Worm (Caenorhabditis elegans) whole organism, L1 larva: ENCODE results near the gene clc-3.

ENCODE experiments used
- aly-2 ChIP-seq: fragments of 150-350 bp; optimal IDR thresholded peaks from 2 replicates; lab custom pipeline; 2014; ENCODE audit warnings: missing biosample characterization, missing genetic modification characterization
- blmp-1 ChIP-seq: fragments of 150-350 bp; optimal IDR thresholded peaks from 2 replicates; lab custom pipeline; 2014; ENCODE audit warnings: missing biosample characterization, missing genetic modification characterization
- egl-27 ChIP-seq, 2 experiments: fragments of 150-350 bp in 1 of 2; sonication (generic microtip); optimal IDR thresholded peaks; 3 replicates each; lab custom pipeline; 2017 to 2018; ENCODE audit warnings: missing biosample characterization in 2 of 2, missing genetic modification characterization in 2 of 2, missing genetic modification reagents in 2 of 2
- elt-3 ChIP-seq, 6 experiments: fragments of 150-350 bp in 1 of 6; sonication (generic microtip); optimal IDR thresholded peaks; 2 replicates each; lab custom pipeline; 2017 to 2018; ENCODE audit warnings: missing biosample characterization in 6 of 6, missing genetic modification characterization in 6 of 6, inconsistent platforms in 1 of 6
- fkh-10 ChIP-seq: sonication (generic microtip); optimal IDR thresholded peaks from 2 replicates; lab custom pipeline; 2017; ENCODE audit warnings: missing biosample characterization, missing genetic modification reagents, missing genetic modification characterization
- fkh-8 ChIP-seq: sonication (generic microtip); optimal IDR thresholded peaks from 2 replicates; lab custom pipeline; 2016; ENCODE audit warnings: mild to moderate bottlenecking, missing genetic modification characterization, missing compliant biosample characterization
- lin-13 ChIP-seq: fragments of 150-350 bp; optimal IDR thresholded peaks from 2 replicates; lab custom pipeline; 2014; ENCODE audit warnings: missing biosample characterization, missing genetic modification reagents, missing genetic modification characterization
- mdl-1 ChIP-seq, 2 experiments: fragments of 150-350 bp; optimal IDR thresholded peaks; 2 replicates each; lab custom pipeline; 2014 to 2017; ENCODE audit warnings: missing biosample characterization in 2 of 2, missing genetic modification characterization in 2 of 2, inconsistent platforms in 1 of 2
- nhr-11 ChIP-seq: fragments of 150-350 bp; optimal IDR thresholded peaks from 2 replicates; lab custom pipeline; 2014; ENCODE audit warnings: missing biosample characterization, missing genetic modification characterization
- nhr-237 ChIP-seq: fragments of 150-350 bp; optimal IDR thresholded peaks from 2 replicates; lab custom pipeline; 2014; ENCODE audit warnings: missing biosample characterization, missing genetic modification characterization
- sup-37 ChIP-seq: fragments of 200-800 bp; sonication (Bioruptor generic); optimal IDR thresholded peaks from 2 replicates; lab custom pipeline; 2018; ENCODE audit warnings: mild to moderate bottlenecking, missing genetic modification characterization, missing compliant biosample characterization

DNA sequence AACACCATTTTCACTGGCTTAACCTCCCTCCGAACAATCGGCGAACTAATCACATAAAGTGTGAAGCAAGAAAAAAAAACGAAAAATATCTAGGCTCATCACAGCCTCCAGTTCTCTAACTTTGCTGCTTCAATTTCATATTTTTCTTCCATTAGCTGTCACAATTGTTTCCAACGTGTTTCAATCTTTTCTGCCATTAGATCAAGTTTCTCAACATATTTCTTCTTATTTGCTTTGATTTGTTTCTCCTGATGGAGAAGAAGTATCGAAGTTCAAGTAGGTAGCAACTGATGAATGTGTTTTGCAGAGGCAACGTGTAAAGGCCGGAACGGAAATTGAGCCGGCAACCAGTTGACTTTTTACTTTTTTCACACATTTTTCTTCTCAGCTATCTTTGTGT, 5.6 kb upstream of the clc-3 start, which contains the start of gene ZK563.7:
- TF ChIP-seq egl-27 (tag; optimal IDR thresholded peaks at IDR 0.05; lab: Kevin White, UChicago) (no peak), lin-13 (GFP tag; lab: Kevin White, UChicago) (no peak), blmp-1 (tag; lab: Kevin White, UChicago) (no peak), nhr-237 (no peak), nhr-11 (tag; lab: Kevin White, UChicago) (no peak), fkh-8 (tag; lab: Kevin White, UChicago) (no peak), sup-37 (GFP tag; lab: Kevin White, UChicago) (no peak), fkh-10 (no peak), mdl-1 (tag; optimal IDR thresholded peaks at IDR 0.05; lab: Kevin White, UChicago) (no peak), elt-3 (tag; optimal IDR thresholded peaks at IDR 0.05; lab: Kevin White, UChicago) (no peak), aly-2 (tag; lab: Kevin White, UChicago) (no peak)
